Worm (Caenorhabditis elegans): Measurements from ENCODE around the gene C50F4.9.

ce11 chrV:9556668-9557067 lies 32.7 kb upstream of the C50F4.9 start:
- TF ChIP-seq ama-1 (optimal IDR thresholded peaks at IDR 0.05) (no peak), ceh-82 (tag; optimal IDR thresholded peaks at IDR 0.05) (no peak), elt-3 (tag; optimal IDR thresholded peaks at IDR 0.05) (no peak), nhr-237 (tag; optimal IDR thresholded peaks at IDR 0.05) (no peak), nhr-11 (tag; optimal IDR thresholded peaks at IDR 0.05) (no peak), ZK546.5 (tag; optimal IDR thresholded peaks at IDR 0.05) (no peak), zag-1 (tag; optimal IDR thresholded peaks at IDR 0.05) (no peak), ztf-11 (tag; optimal IDR thresholded peaks at IDR 0.05) (no peak), ceh-9 (tag; optimal IDR thresholded peaks at IDR 0.05) (no peak), snpc-4 (tag; optimal IDR thresholded peaks at IDR 0.05) (no peak), pha-4 (tag; optimal IDR thresholded peaks at IDR 0.05) (no peak)

Data from whole organism, L3 larva.